Fruit fly (Drosophila melanogaster) whole organism, embryonic: ENCODE measurements around the gene UBL3.
A peak's percentile ranks its signal among the peaks of the same experiment; 100 is the strongest.

ENCODE experiments used
- C15 ChIP-seq: fragments of 200-800 bp; sonication (Bioruptor generic); IDR thresholded peaks from 3 replicates; pipeline ENCODE4 v1.3.6; 2022; ENCODE audit warnings: missing biosample characterization, missing genetic modification characterization
- CG10543 ChIP-seq: fragments of 200-800 bp; sonication (Bioruptor generic); optimal IDR thresholded peaks from 3 replicates; lab custom pipeline; 2017; ENCODE audit warnings: missing biosample characterization, mild to moderate bottlenecking, missing genetic modification characterization, moderate library complexity
- CG11093 ChIP-seq: fragments of 200-800 bp; sonication (Bioruptor generic); IDR thresholded peaks from 3 replicates; pipeline ENCODE4 v1.3.6; 2022; ENCODE audit warnings: missing biosample characterization, missing genetic modification characterization
- CG13123 ChIP-seq: fragments of 200-800 bp; sonication (Bioruptor generic); optimal IDR thresholded peaks from 2 replicates; lab custom pipeline; 2016; ENCODE audit warnings: missing biosample characterization, missing genetic modification characterization
- CG13296 ChIP-seq: fragments of 200-800 bp; sonication (Bioruptor generic); optimal IDR thresholded peaks from 3 replicates; lab custom pipeline; 2018; ENCODE audit warnings: missing biosample characterization, mild to moderate bottlenecking, missing genetic modification characterization
- CG14050 ChIP-seq: fragments of 200-800 bp; sonication (Bioruptor generic); IDR thresholded peaks from 3 replicates; pipeline ENCODE4 v1.3.6; 2022; ENCODE audit warnings: missing biosample characterization, missing genetic modification characterization
- CG1647 ChIP-seq: fragments of 200-800 bp; sonication (Bioruptor generic); optimal IDR thresholded peaks from 3 replicates; lab custom pipeline; 2016; ENCODE audit warnings: missing biosample characterization, missing genetic modification characterization
- CG16815 ChIP-seq: fragments of 200-800 bp; sonication (Bioruptor generic); optimal IDR thresholded peaks from 3 replicates; lab custom pipeline; 2017; ENCODE audit warnings: missing biosample characterization, mild to moderate bottlenecking, missing genetic modification characterization
- CG2199 ChIP-seq: fragments of 200-800 bp; sonication (Bioruptor generic); IDR thresholded peaks from 3 replicates; pipeline ENCODE4 v1.3.6; 2022; ENCODE audit warnings: missing biosample characterization, missing genetic modification characterization
- CG2202 ChIP-seq: fragments of 200-800 bp; sonication (Bioruptor generic); optimal IDR thresholded peaks from 2 replicates; lab custom pipeline; 2018; ENCODE audit warnings: missing biosample characterization, mild to moderate bottlenecking, missing genetic modification characterization
- CG2678 ChIP-seq: fragments of 200-800 bp; sonication (Bioruptor generic); optimal IDR thresholded peaks from 3 replicates; lab custom pipeline; 2019; ENCODE audit warnings: missing biosample characterization, mild to moderate bottlenecking, missing genetic modification characterization, moderate library complexity
- CG31224 ChIP-seq: fragments of 200-800 bp; sonication (Bioruptor generic); IDR thresholded peaks from 2 replicates; pipeline ENCODE4 v1.3.6; 2022; ENCODE audit warnings: missing biosample characterization, missing genetic modification characterization
- CG3281 ChIP-seq: fragments of 200-800 bp; sonication (Bioruptor generic); optimal IDR thresholded peaks from 3 replicates; lab custom pipeline; 2017; ENCODE audit warnings: missing biosample characterization, mild to moderate bottlenecking, missing genetic modification characterization
- CG34376 ChIP-seq: fragments of 200-800 bp; sonication (Bioruptor generic); optimal IDR thresholded peaks from 2 replicates; lab custom pipeline; 2018; ENCODE audit warnings: missing biosample characterization, mild to moderate bottlenecking, missing genetic modification characterization
- CG5245 ChIP-seq: fragments of 200-800 bp; sonication (Bioruptor generic); optimal IDR thresholded peaks from 3 replicates; lab custom pipeline; 2016; ENCODE audit warnings: missing biosample characterization, missing genetic modification characterization
- CG6175 ChIP-seq: fragments of 200-800 bp; sonication (Bioruptor generic); IDR thresholded peaks from 3 replicates; pipeline ENCODE4 v1.3.6; 2022; ENCODE audit warnings: missing biosample characterization, missing genetic modification characterization
- CG7357 ChIP-seq: fragments of 200-800 bp; sonication (Bioruptor generic); IDR thresholded peaks from 3 replicates; pipeline ENCODE4 v1.3.6; 2022; ENCODE audit warnings: missing biosample characterization, missing genetic modification characterization
- CG7987 ChIP-seq: fragments of 200-800 bp; sonication (Bioruptor generic); optimal IDR thresholded peaks from 2 replicates; lab custom pipeline; 2018; ENCODE audit warnings: missing biosample characterization, mild to moderate bottlenecking, missing genetic modification characterization, moderate library complexity
- CG9609 ChIP-seq: fragments of 200-800 bp; sonication (Bioruptor generic); optimal IDR thresholded peaks from 3 replicates; lab custom pipeline; 2016; ENCODE audit warnings: missing biosample characterization, missing genetic modification characterization
- CG9797 ChIP-seq: fragments of 200-800 bp; sonication (Bioruptor generic); optimal IDR thresholded peaks from 3 replicates; lab custom pipeline; 2018; ENCODE audit warnings: missing biosample characterization, mild to moderate bottlenecking, missing genetic modification characterization
- D19B ChIP-seq: fragments of 200-800 bp; sonication (Bioruptor generic); optimal IDR thresholded peaks from 2 replicates; lab custom pipeline; 2017; ENCODE audit warnings: missing biosample characterization, mild to moderate bottlenecking, missing genetic modification characterization
- Hr3 ChIP-seq: fragments of 200-800 bp; sonication (Bioruptor generic); optimal IDR thresholded peaks from 3 replicates; lab custom pipeline; 2016; ENCODE audit warnings: missing biosample characterization, missing genetic modification characterization
- Lhr ChIP-seq: fragments of 200-800 bp; sonication (Bioruptor generic); optimal IDR thresholded peaks from 3 replicates; lab custom pipeline; 2017; ENCODE audit warnings: mild to moderate bottlenecking, missing biosample characterization, missing genetic modification reagents, missing genetic modification characterization
- Meics ChIP-seq: fragments of 200-800 bp; sonication (Bioruptor generic); optimal IDR thresholded peaks from 2 replicates; lab custom pipeline; 2017; ENCODE audit warnings: missing biosample characterization, mild to moderate bottlenecking, missing genetic modification characterization
- NC2β ChIP-seq: fragments of 200-800 bp; sonication (Bioruptor generic); optimal IDR thresholded peaks from 2 replicates; lab custom pipeline; 2016; ENCODE audit warnings: missing biosample characterization, missing genetic modification characterization
- Rfx ChIP-seq: fragments of 200-800 bp; sonication (Bioruptor generic); IDR thresholded peaks from 2 replicates; pipeline ENCODE4 v1.3.6; 2022; ENCODE audit warnings: missing biosample characterization, missing genetic modification characterization
- Scr ChIP-seq: fragments of 200-800 bp; sonication (Bioruptor generic); IDR thresholded peaks from 2 replicates; pipeline ENCODE4 v1.3.6; 2022; ENCODE audit warnings: missing biosample characterization, missing genetic modification characterization; ENCODE audit not compliant: partially characterized antibody
- Sry-δ ChIP-seq: fragments of 200-800 bp; sonication (Bioruptor generic); optimal IDR thresholded peaks from 2 replicates; lab custom pipeline; 2016; ENCODE audit warnings: missing biosample characterization, missing genetic modification characterization
- abd-A ChIP-seq: fragments of 200-800 bp; sonication (Bioruptor generic); optimal IDR thresholded peaks from 3 replicates; lab custom pipeline; 2019; ENCODE audit warnings: missing biosample characterization, mild to moderate bottlenecking, missing genetic modification characterization, moderate library complexity
- ash1 ChIP-seq: fragments of 200-800 bp; sonication (Bioruptor generic); optimal IDR thresholded peaks from 2 replicates; lab custom pipeline; 2018; ENCODE audit warnings: missing biosample characterization, mild to moderate bottlenecking, missing genetic modification characterization
- bcd ChIP-seq: fragments of 200-800 bp; sonication (Bioruptor generic); optimal IDR thresholded peaks from 2 replicates; lab custom pipeline; 2017; ENCODE audit warnings: missing biosample characterization, mild to moderate bottlenecking, missing genetic modification characterization
- bigmax ChIP-seq: fragments of 200-800 bp; sonication (Bioruptor generic); optimal IDR thresholded peaks from 2 replicates; lab custom pipeline; 2018; ENCODE audit warnings: missing biosample characterization, mild to moderate bottlenecking, missing genetic modification characterization
- chinmo ChIP-seq: fragments of 200-800 bp; sonication (Bioruptor generic); IDR thresholded peaks from 4 replicates; pipeline ENCODE4 v1.3.6; 2022; ENCODE audit warnings: missing biosample characterization, missing genetic modification characterization; ENCODE audit not compliant: partially characterized antibody
- dmrt99B ChIP-seq: fragments of 200-800 bp; sonication (Bioruptor generic); optimal IDR thresholded peaks from 2 replicates; lab custom pipeline; 2018; ENCODE audit warnings: missing biosample characterization, mild to moderate bottlenecking, missing genetic modification characterization, moderate library complexity
- esg ChIP-seq: fragments of 200-800 bp; sonication (Bioruptor generic); conservative IDR thresholded peaks from 2 replicates; pipeline ENCODE4 v1.3.6; 2022; ENCODE audit warnings: missing biosample characterization, missing genetic modification characterization
- gce ChIP-seq: fragments of 200-800 bp; sonication (Bioruptor generic); IDR thresholded peaks from 3 replicates; pipeline ENCODE4 v1.3.6; 2022; ENCODE audit warnings: missing biosample characterization, missing genetic modification characterization
- gfzf ChIP-seq: fragments of 200-800 bp; sonication (Bioruptor generic); optimal IDR thresholded peaks from 2 replicates; lab custom pipeline; 2016; ENCODE audit warnings: missing biosample characterization, mild to moderate bottlenecking, missing genetic modification characterization, moderate library complexity
- hb ChIP-seq: fragments of 200-800 bp; sonication (Bioruptor generic); IDR thresholded peaks from 3 replicates; pipeline ENCODE4 v1.3.6; 2022; ENCODE audit warnings: missing biosample characterization, missing genetic modification characterization; ENCODE audit not compliant: partially characterized antibody
- jigr1 ChIP-seq: fragments of 200-800 bp; sonication (Bioruptor generic); IDR thresholded peaks from 3 replicates; pipeline ENCODE4 v1.3.6; 2022; ENCODE audit warnings: missing biosample characterization, missing genetic modification characterization
- klu ChIP-seq: fragments of 200-800 bp; sonication (Bioruptor generic); IDR thresholded peaks from 2 replicates; pipeline ENCODE4 v1.3.6; 2022; ENCODE audit warnings: missing biosample characterization, missing genetic modification characterization
- mirr ChIP-seq: fragments of 200-800 bp; sonication (Bioruptor generic); optimal IDR thresholded peaks from 3 replicates; lab custom pipeline; 2018; ENCODE audit warnings: missing biosample characterization, mild to moderate bottlenecking, missing genetic modification characterization
- nmo ChIP-seq: fragments of 200-800 bp; sonication (Bioruptor generic); optimal IDR thresholded peaks from 2 replicates; lab custom pipeline; 2018; ENCODE audit warnings: missing biosample characterization, mild to moderate bottlenecking, missing genetic modification characterization, moderate library complexity
- nom ChIP-seq: fragments of 200-800 bp; sonication (Bioruptor generic); optimal IDR thresholded peaks from 2 replicates; lab custom pipeline; 2017; ENCODE audit warnings: missing biosample characterization, missing genetic modification characterization, mild to moderate bottlenecking, moderate library complexity, missing genetic modification reagents
- p53 ChIP-seq: fragments of 200-800 bp; sonication (Bioruptor generic); optimal IDR thresholded peaks from 2 replicates; lab custom pipeline; 2016; ENCODE audit warnings: missing biosample characterization, missing genetic modification characterization
- pb ChIP-seq: fragments of 200-800 bp; sonication (Bioruptor generic); optimal IDR thresholded peaks from 3 replicates; lab custom pipeline; 2016; ENCODE audit warnings: missing biosample characterization, missing genetic modification characterization
- pnt ChIP-seq: fragments of 200-800 bp; sonication (Bioruptor generic); optimal IDR thresholded peaks from 3 replicates; lab custom pipeline; 2016; ENCODE audit warnings: missing biosample characterization, missing genetic modification characterization
- sd ChIP-seq: fragments of 200-800 bp; sonication (Bioruptor generic); optimal IDR thresholded peaks from 3 replicates; lab custom pipeline; 2018; ENCODE audit warnings: missing biosample characterization, mild to moderate bottlenecking, missing genetic modification characterization, moderate library complexity
- sens ChIP-seq: fragments of 200-800 bp; sonication (Bioruptor generic); peaks from one replicate; lab custom pipeline; 2016; ENCODE audit warnings: missing biosample characterization, missing genetic modification characterization
- so ChIP-seq: fragments of 200-800 bp; sonication (Bioruptor generic); IDR thresholded peaks from 3 replicates; pipeline ENCODE4 v1.3.6; 2022; ENCODE audit warnings: missing biosample characterization, missing genetic modification characterization
- sug ChIP-seq: fragments of 200-800 bp; optimal IDR thresholded peaks from 2 replicates; lab custom pipeline; 2019; ENCODE audit warnings: missing biosample characterization, mild to moderate bottlenecking, missing genetic modification characterization, moderate library complexity
- ttk ChIP-seq: fragments of 200-800 bp; sonication (Bioruptor generic); IDR thresholded peaks from 2 replicates; pipeline ENCODE4 v2.1.2; 2022; ENCODE audit warnings: missing biosample characterization, missing genetic modification characterization

UBL3 gene

dm6 chrX:15860479-15860878, 7.5 kb upstream of the UBL3 start (continued):
- no peak for TF ChIP-seq CG1647
- TF ChIP-seq CG7987 (GFP tag; lab: Kevin White, UChicago) = no peak
- peak; percentile 45 for TF ChIP-seq sd (tag; lab: Kevin White, UChicago)
- no peak for TF ChIP-seq ttk (GFP tag; lab: Robert Waterston, UW)
- TF ChIP-seq sug (tag; lab: Kevin White, UChicago) = peak; percentile 44
- no peak for TF ChIP-seq CG14050 (GFP tag; lab: Robert Waterston, UW)
- no peak for TF ChIP-seq Meics
- TF ChIP-seq Hr3 = no peak
- no peak for TF ChIP-seq ash1 (GFP tag; lab: Kevin White, UChicago)
- no peak for TF ChIP-seq CG13123 (GFP tag; lab: Kevin White, UChicago)
- TF ChIP-seq CG10543 (GFP tag; lab: Kevin White, UChicago) = peak; percentile 57
- TF ChIP-seq so (GFP tag; lab: Robert Waterston, UW) = no peak
- TF ChIP-seq bigmax (GFP tag; lab: Kevin White, UChicago) = no peak

- TF ChIP-seq CG11093 (GFP tag; lab: Robert Waterston, UW) = no peak
- no peak for TF ChIP-seq klu (GFP tag; lab: Robert Waterston, UW)
- TF ChIP-seq Scr (GFP tag; lab: Robert Waterston, UW) = peak; percentile 56
- no peak for TF ChIP-seq esg (GFP tag; lab: Robert Waterston, UW)
- TF ChIP-seq sens (GFP tag; lab: Kevin White, UChicago) = peak; percentile 17
- no peak for TF ChIP-seq CG5245 (GFP tag; lab: Kevin White, UChicago)
- TF ChIP-seq NC2β (GFP tag; lab: Kevin White, UChicago) = no peak
- no peak for TF ChIP-seq nom (GFP tag; lab: Kevin White, UChicago)
- TF ChIP-seq CG2202 (tag; lab: Kevin White, UChicago) = no peak
- no peak for TF ChIP-seq CG9609
- TF ChIP-seq pnt (GFP tag; lab: Kevin White, UChicago) = no peak
- no peak for TF ChIP-seq CG3281
- TF ChIP-seq CG9797 (GFP tag; lab: Kevin White, UChicago) = peak; percentile 6
- no peak for TF ChIP-seq bigmax (GFP tag; lab: Kevin White, UChicago)
- no peak for TF ChIP-seq nmo (GFP tag; lab: Kevin White, UChicago)
- no peak for TF ChIP-seq CG31224
- TF ChIP-seq jigr1 (GFP tag; lab: Robert Waterston, UW) = no peak
- TF ChIP-seq dmrt99B (tag; lab: Kevin White, UChicago) = no peak
- TF ChIP-seq Rfx (GFP tag; lab: Robert Waterston, UW) = peak; percentile 51; the same call in 1 of the 2 replicates
- TF ChIP-seq C15 (GFP tag; lab: Robert Waterston, UW) = no peak
- TF ChIP-seq gce = no peak
- TF ChIP-seq hb = peak; percentile 52; the same call in 2 of the 3 replicates
- no peak for TF ChIP-seq CG6175 (GFP tag; lab: Robert Waterston, UW)
- no peak for TF ChIP-seq CG13296
- no peak for TF ChIP-seq CG16815 (GFP tag; lab: Kevin White, UChicago)
- peak; percentile 45 for TF ChIP-seq Sry-δ (GFP tag; lab: Kevin White, UChicago)
- no peak for TF ChIP-seq bcd (GFP tag; lab: Kevin White, UChicago)
- TF ChIP-seq abd-A (tag; lab: Kevin White, UChicago) = no peak
- TF ChIP-seq gfzf (GFP tag; lab: Kevin White, UChicago) = no peak
- no peak for TF ChIP-seq mirr (GFP tag; lab: Kevin White, UChicago)
- TF ChIP-seq D19B (GFP tag; lab: Kevin White, UChicago) = no peak
- TF ChIP-seq CG2199 (GFP tag; lab: Robert Waterston, UW) = no peak
- TF ChIP-seq CG34376 (GFP tag; lab: Kevin White, UChicago) = no peak
- peak; percentile 0 for TF ChIP-seq Lhr (GFP tag; lab: Kevin White, UChicago)
- no peak for TF ChIP-seq CG2678
- no peak for TF ChIP-seq pb (GFP tag; lab: Kevin White, UChicago)
- 0 out of 4 replicates have a peak, but pooled peaks have one; percentile 9 for TF ChIP-seq chinmo (GFP tag; lab: Robert Waterston, UW)
- no peak for TF ChIP-seq p53 (GFP tag; lab: Kevin White, UChicago)
- TF ChIP-seq CG7357 (GFP tag; lab: Robert Waterston, UW) = peak; percentile 94
Measured at dm6 chrX:15859869-15860268, 6.9 kb upstream of the UBL3 start, which contains the start of gene Gbeta13F. Gbeta13F (plus strand) TSS chrX:15860115.
